Worm (Caenorhabditis elegans): Measurements from ENCODE around the gene apc-11.

- no peak for TF ChIP-seq ama-1 (optimal IDR thresholded peaks at IDR 0.05)
- TF ChIP-seq tbx-11 (GFP tag; IDR thresholded peaks at IDR 0.05) = no peak
- no peak for TF ChIP-seq tra-4 (tag; optimal IDR thresholded peaks at IDR 0.05)
- no peak for TF ChIP-seq scrt-1 (GFP tag; IDR thresholded peaks at IDR 0.05)
- no peak for TF ChIP-seq hmbx-1 (tag; optimal IDR thresholded peaks at IDR 0.05)
- no peak for TF ChIP-seq flt-1 (GFP tag; IDR thresholded peaks at IDR 0.05)
Observed at ce11 chrIII:4551963-4552362, 42.3 kb downstream of the apc-11 start.

Measured in whole organism, early embryonic.